Worm (Caenorhabditis elegans): ENCODE data around the gene mrpl-46.
A peak's percentile ranks its signal among the peaks of the same experiment; 100 is the strongest.
"Not testable (repeated sequence)": the region's sequence is repeated elsewhere in the genome, so short reads cannot be mapped to it uniquely, and the experiment has no call there.

mrpl-46 gene

DNA sequence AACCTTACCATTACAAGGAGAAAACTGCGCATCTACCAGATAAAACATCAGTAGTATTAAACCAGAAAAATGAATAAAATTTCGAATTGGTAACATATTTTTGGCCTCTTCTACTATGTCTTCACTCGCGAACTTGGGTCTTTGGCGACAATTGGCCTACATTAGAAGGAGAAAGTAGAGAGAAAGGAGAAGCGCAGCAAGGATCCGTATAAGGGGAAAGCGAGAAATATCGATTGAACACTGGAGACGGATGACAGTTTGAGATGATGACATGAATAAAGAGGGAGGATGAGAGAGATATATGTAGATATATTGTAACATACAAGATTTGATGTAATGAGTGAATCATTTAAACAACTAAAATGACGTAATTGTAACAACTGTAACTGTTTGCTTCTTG is 32.3 kb upstream of the mrpl-46 start, which contains the start of gene F56B3.2:
Gene F56B3.2 (minus strand): TSS at position 273 of the 400 bp plus-strand sequence.
- TF ChIP-seq B0336.3 (GFP tag; IDR thresholded peaks at IDR 0.05), result no peak
- no peak for TF ChIP-seq fkh-3 (tag; optimal IDR thresholded peaks at IDR 0.05)
- no peak for TF ChIP-seq B0019.2 (GFP tag; conservative IDR thresholded peaks at IDR 0.05)
- TF ChIP-seq rpc-1 (optimal IDR thresholded peaks at IDR 0.05), result no peak
- no peak for TF ChIP-seq rpc-1 (tag; optimal IDR thresholded peaks at IDR 0.05)
- no peak for TF ChIP-seq tbx-9 (tag; optimal IDR thresholded peaks at IDR 0.05; ENCODE audit: borderline replicate concordance)
- no peak for TF ChIP-seq lir-1 (GFP tag; conservative IDR thresholded peaks at IDR 0.05)
- TF ChIP-seq let-607 (tag; optimal IDR thresholded peaks at IDR 0.05), result no peak
- no peak for TF ChIP-seq F23B12.7 (tag; optimal IDR thresholded peaks at IDR 0.05; ENCODE audit: insufficient read depth)
- no peak for TF ChIP-seq attf-3 (GFP tag; conservative IDR thresholded peaks at IDR 0.05)
- no peak for TF ChIP-seq attf-6 (GFP tag; IDR thresholded peaks at IDR 0.05)
- TF ChIP-seq mcd-1 (GFP tag; IDR thresholded peaks at IDR 0.05), result no peak
- TF ChIP-seq ztf-28 (GFP tag; IDR thresholded peaks at IDR 0.05), result no peak
- TF ChIP-seq lsy-27 (tag; optimal IDR thresholded peaks at IDR 0.05; ENCODE audit: borderline replicate concordance, insufficient read depth), result no peak

- TF ChIP-seq D2030.7 (GFP tag; IDR thresholded peaks at IDR 0.05) (peak; percentile 28; the same call in 1 of the 2 replicates), mcd-1 (GFP tag; IDR thresholded peaks at IDR 0.05) (peak; percentile 85)
Measured at ce11 chrIV:769931-770544, 30.6 kb upstream of the mrpl-46 start.

DNA sequence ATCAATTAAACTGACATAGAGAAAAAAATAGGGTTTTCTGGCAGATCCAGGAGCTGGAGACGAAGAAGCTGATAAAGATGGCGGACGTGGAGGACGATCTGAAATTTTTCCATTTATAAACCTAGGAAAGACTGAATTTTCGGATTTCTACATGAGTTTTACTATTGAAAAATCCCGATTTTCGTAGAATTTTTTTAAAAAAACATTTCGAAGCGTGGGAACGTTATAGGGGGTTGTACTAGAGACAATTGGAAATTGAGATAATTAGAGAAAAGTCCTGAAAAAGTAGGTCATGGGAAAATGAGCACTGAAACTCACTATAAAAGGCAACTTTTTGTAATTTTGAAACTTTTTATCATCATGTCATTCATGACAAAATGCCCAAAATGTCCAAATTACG is 29.6 kb upstream of the mrpl-46 start, which contains the start of gene F56B3.9:
Gene F56B3.9 (plus strand): TSS at position 301 of the 400 bp plus-strand sequence.
- TF ChIP-seq F22D6.2 (tag; optimal IDR thresholded peaks at IDR 0.05); bed-1 (GFP tag; IDR thresholded peaks at IDR 0.05); unc-62 (GFP tag; optimal IDR thresholded peaks at IDR 0.05): not testable (repeated sequence)

DNA sequence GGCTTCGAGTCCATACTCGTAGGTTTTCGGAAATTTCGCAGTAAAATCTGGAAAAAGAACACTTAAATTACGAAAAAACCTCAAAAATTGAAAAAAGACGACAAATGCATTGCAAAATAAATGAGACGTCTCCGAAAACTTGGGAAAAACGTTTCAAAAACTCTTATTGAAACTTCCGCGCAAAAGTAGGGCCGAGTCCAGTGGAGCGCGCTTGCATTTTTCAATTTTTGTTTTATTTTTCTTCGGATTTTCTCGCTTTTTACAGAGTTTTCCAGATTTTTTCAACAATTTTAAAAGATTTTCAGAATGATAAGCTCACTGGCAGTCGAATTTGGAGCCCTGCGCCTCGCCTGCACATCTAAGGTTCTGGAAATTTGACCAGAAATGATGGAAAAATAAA is 27.7 kb upstream of the mrpl-46 start, which contains the start of gene mrpl-2:
Gene mrpl-2 (plus strand): TSS at position 307 of the 400 bp plus-strand sequence.
- TF ChIP-seq T07F8.4 (tag; optimal IDR thresholded peaks at IDR 0.05) (no peak), F39B2.1 (GFP tag; IDR thresholded peaks at IDR 0.05) (no peak), lin-35 (GFP tag; optimal IDR thresholded peaks at IDR 0.05) (peak in 1 of 3 experiments; percentile 34), unc-62 (GFP tag; optimal IDR thresholded peaks at IDR 0.05) (no peak), lin-54 (GFP tag; optimal IDR thresholded peaks at IDR 0.05) (peak; percentile 37), mcd-1 (GFP tag; IDR thresholded peaks at IDR 0.05) (peak; percentile 85), dpl-1 (GFP tag; optimal IDR thresholded peaks at IDR 0.05) (peak; percentile 24), efl-1 (GFP tag; optimal IDR thresholded peaks at IDR 0.05) (peak; percentile 55)

DNA sequence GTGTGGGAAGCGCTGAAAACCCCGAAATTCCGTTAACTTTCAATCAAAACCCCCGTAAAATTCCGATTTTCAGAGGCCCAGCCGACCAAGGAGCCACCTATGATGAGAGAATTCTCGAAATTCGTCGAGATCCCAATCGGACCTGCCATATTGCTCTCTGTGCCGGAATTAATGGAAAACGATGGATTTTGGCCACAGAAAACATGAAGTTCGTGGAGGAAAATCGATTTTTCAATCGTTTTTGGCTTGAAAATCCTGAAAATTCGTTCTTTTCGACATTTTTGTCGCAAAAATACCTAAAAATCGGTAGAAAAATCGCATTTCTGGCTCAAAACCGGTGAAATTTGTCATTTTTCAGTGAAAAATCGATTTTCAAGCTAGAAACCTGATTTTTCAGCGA is 27.0 kb upstream of the mrpl-46 start:
- TF ChIP-seq Y56A3A.18 (GFP tag; IDR thresholded peaks at IDR 0.05), result no peak
- TF ChIP-seq B0035.1 (tag; optimal IDR thresholded peaks at IDR 0.05), result no peak
- no peak for TF ChIP-seq F22D6.2 (tag; optimal IDR thresholded peaks at IDR 0.05)
- no peak for TF ChIP-seq lin-40 (tag; optimal IDR thresholded peaks at IDR 0.05)

- no peak for TF ChIP-seq K12H6.12 (tag; optimal IDR thresholded peaks at IDR 0.05)
- peak; percentile 30 for TF ChIP-seq nhr-80 (tag; optimal IDR thresholded peaks at IDR 0.05)
- TF ChIP-seq ccch-3 (GFP tag; optimal IDR thresholded peaks at IDR 0.05), result no peak
Measured at ce11 chrIV:778484-778883, 22.1 kb upstream of the mrpl-46 start, which contains the start of gene ugt-52. ugt-52 (plus strand) TSS chrIV:778784.

Measured in whole organism, young adult.